Worm (Caenorhabditis elegans): ENCODE results near the gene tomm-20.

- TF ChIP-seq ceh-82 (tag; optimal IDR thresholded peaks at IDR 0.05) (no peak), daf-12 (tag; optimal IDR thresholded peaks at IDR 0.05) (no peak), ama-1 (optimal IDR thresholded peaks at IDR 0.05) (no peak), pha-4 (tag; optimal IDR thresholded peaks at IDR 0.05) (no peak), tbx-2 (tag; optimal IDR thresholded peaks at IDR 0.05) (no peak), nhr-11 (tag; optimal IDR thresholded peaks at IDR 0.05) (no peak), nhr-76 (tag; optimal IDR thresholded peaks at IDR 0.05) (no peak), jun-1 (tag; optimal IDR thresholded peaks at IDR 0.05) (no peak), elt-3 (tag; optimal IDR thresholded peaks at IDR 0.05) (no peak)
These were observed 33.0 kb downstream of the tomm-20 start, which contains the start of gene hpo-30 for ce11 chrV:12310256-12310655.

Measured in whole organism, L3 larva.